Fruit fly (Drosophila melanogaster) whole organism, pupa: ENCODE results near the gene CG46523.

ENCODE experiments used
- CG10348 ChIP-seq: fragments of 200-800 bp; sonication (Bioruptor generic); IDR thresholded peaks from 2 replicates; pipeline ENCODE4 v1.3.6; 2022; ENCODE audit warnings: missing biosample characterization, missing genetic modification characterization
- CG12605 ChIP-seq: fragments of 200-800 bp; sonication (Bioruptor generic); IDR thresholded peaks from 2 replicates; pipeline ENCODE4 v1.3.6; 2022; ENCODE audit warnings: missing biosample characterization, missing genetic modification characterization
- CG13204 ChIP-seq: fragments of 200-800 bp; sonication (Bioruptor generic); optimal IDR thresholded peaks from 2 replicates; lab custom pipeline; 2018; ENCODE audit warnings: missing biosample characterization, mild to moderate bottlenecking, missing genetic modification characterization, moderate library complexity
- CG14655 ChIP-seq: fragments of 200-800 bp; sonication (Bioruptor generic); optimal IDR thresholded peaks from 3 replicates; lab custom pipeline; 2017; ENCODE audit warnings: mild to moderate bottlenecking, missing biosample characterization, missing genetic modification reagents, missing genetic modification characterization
- CG15710 ChIP-seq: fragments of 200-800 bp; sonication (Bioruptor generic); optimal IDR thresholded peaks from 2 replicates; lab custom pipeline; 2018; ENCODE audit warnings: missing biosample characterization, mild to moderate bottlenecking, missing genetic modification characterization, moderate library complexity
- CG17806 ChIP-seq: fragments of 200-800 bp; sonication (Bioruptor generic); optimal IDR thresholded peaks from 2 replicates; lab custom pipeline; 2018; ENCODE audit warnings: missing biosample characterization, mild to moderate bottlenecking, missing genetic modification characterization, moderate library complexity
- CG32121 ChIP-seq: fragments of 200-800 bp; sonication (Bioruptor generic); IDR thresholded peaks from 2 replicates; pipeline ENCODE4 v1.3.6; 2022; ENCODE audit warnings: missing biosample characterization, missing genetic modification characterization
- CG34367 ChIP-seq: fragments of 200-800 bp; sonication (Bioruptor generic); optimal IDR thresholded peaks from 2 replicates; lab custom pipeline; 2018; ENCODE audit warnings: missing biosample characterization, mild to moderate bottlenecking, missing genetic modification characterization
- CG4496 ChIP-seq: fragments of 200-800 bp; sonication (Bioruptor generic); IDR thresholded peaks from 3 replicates; pipeline ENCODE4 v1.3.6; 2022; ENCODE audit warnings: missing biosample characterization, missing genetic modification characterization
- CG8159 ChIP-seq: fragments of 200-800 bp; sonication (Bioruptor generic); optimal IDR thresholded peaks from 3 replicates; lab custom pipeline; 2018; ENCODE audit warnings: missing biosample characterization, mild to moderate bottlenecking, missing genetic modification characterization, moderate library complexity
- CG8301 ChIP-seq: fragments of 200-800 bp; sonication (Bioruptor generic); optimal IDR thresholded peaks from 2 replicates; lab custom pipeline; 2018; ENCODE audit warnings: missing biosample characterization, mild to moderate bottlenecking, missing genetic modification characterization
- CG9948 ChIP-seq: fragments of 200-800 bp; sonication (Bioruptor generic); optimal IDR thresholded peaks from 2 replicates; lab custom pipeline; 2018; ENCODE audit warnings: missing biosample characterization, mild to moderate bottlenecking, missing genetic modification characterization, moderate library complexity
- D1 ChIP-seq: fragments of 200-800 bp; sonication (Bioruptor generic); optimal IDR thresholded peaks from 2 replicates; lab custom pipeline; 2018; ENCODE audit warnings: missing biosample characterization, mild to moderate bottlenecking, missing genetic modification characterization, moderate library complexity
- EcR ChIP-seq: fragments of 200-800 bp; sonication (Bioruptor generic); optimal IDR thresholded peaks from 3 replicates; lab custom pipeline; 2019; ENCODE audit warnings: missing biosample characterization, missing genetic modification characterization, mild to moderate bottlenecking, moderate library complexity, missing genetic modification reagents
- Ets98B ChIP-seq: fragments of 200-800 bp; sonication (Bioruptor generic); IDR thresholded peaks from 2 replicates; pipeline ENCODE4 v1.3.6; 2022; ENCODE audit warnings: missing biosample characterization, missing genetic modification characterization
- Pif1A ChIP-seq: fragments of 200-800 bp; sonication (Bioruptor generic); optimal IDR thresholded peaks from 3 replicates; lab custom pipeline; 2016; ENCODE audit warnings: missing biosample characterization, missing genetic modification characterization
- Pif1B ChIP-seq: fragments of 200-800 bp; sonication (Bioruptor generic); optimal IDR thresholded peaks from 3 replicates; lab custom pipeline; 2016; ENCODE audit warnings: missing biosample characterization, missing genetic modification characterization
- Snoo ChIP-seq: fragments of 200-800 bp; sonication (Bioruptor generic); optimal IDR thresholded peaks from 3 replicates; lab custom pipeline; 2017; ENCODE audit warnings: missing biosample characterization, mild to moderate bottlenecking, missing genetic modification characterization, inconsistent platforms
- fd96Ca ChIP-seq: fragments of 200-800 bp; sonication (Bioruptor generic); IDR thresholded peaks from 3 replicates; pipeline ENCODE4 v1.3.6; 2022; ENCODE audit warnings: missing biosample characterization, missing genetic modification characterization
- gl ChIP-seq: fragments of 200-800 bp; sonication (Bioruptor generic); optimal IDR thresholded peaks from 2 replicates; lab custom pipeline; 2018; ENCODE audit warnings: missing biosample characterization, mild to moderate bottlenecking, missing genetic modification characterization
- rn ChIP-seq: fragments of 200-800 bp; sonication (Bioruptor generic); IDR thresholded peaks from 2 replicates; pipeline ENCODE4 v1.3.6; 2022; ENCODE audit warnings: missing biosample characterization, missing genetic modification characterization

Gene CG46523

DNA sequence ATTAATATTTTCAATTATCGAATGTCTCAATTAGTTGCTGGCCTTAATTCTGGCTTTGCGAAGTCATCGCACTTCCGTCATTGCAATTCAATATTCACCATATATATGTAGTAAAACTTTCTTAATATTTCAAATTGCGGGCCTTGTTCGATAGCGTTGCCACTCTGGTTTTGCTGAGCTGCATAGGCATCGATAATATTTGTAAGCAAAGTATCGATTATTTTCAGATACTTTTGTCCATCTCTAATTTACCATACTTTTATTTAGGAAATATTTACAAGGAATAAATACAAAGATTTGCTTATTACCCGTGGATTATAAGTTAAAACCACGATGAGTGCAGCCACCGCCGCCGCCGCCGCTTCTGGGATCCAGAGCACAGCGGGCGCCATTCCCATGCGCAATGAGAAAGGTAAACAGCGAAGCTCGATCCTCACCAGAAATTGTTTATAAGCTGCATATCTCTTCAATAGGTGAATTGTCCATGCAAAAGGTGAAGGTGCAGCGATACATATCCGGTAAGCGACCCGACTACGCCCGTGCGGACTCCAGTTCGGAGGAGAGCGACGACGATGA, 2.0 kb upstream of the CG46523 start, which contains the start of gene Mfap1:
Mfap1 (plus strand) TSS at position 226 of the 576 bp plus-strand sequence.
- no peak for TF ChIP-seq CG10348 (GFP tag; lab: Robert Waterston, UW)
- TF ChIP-seq CG14655 (GFP tag; lab: Kevin White, UChicago), result no peak
- no peak for TF ChIP-seq rn (GFP tag; lab: Robert Waterston, UW)
- TF ChIP-seq Snoo (tag; lab: Kevin White, UChicago), result no peak
- no peak for TF ChIP-seq CG8301 (tag; lab: Kevin White, UChicago)
- no peak for TF ChIP-seq D1 (tag; lab: Kevin White, UChicago)
- TF ChIP-seq CG32121, result no peak
- no peak for TF ChIP-seq CG8159 (tag; lab: Kevin White, UChicago)
- TF ChIP-seq CG9948, result no peak
- TF ChIP-seq EcR (GFP tag; lab: Kevin White, UChicago), result no peak

DNA sequence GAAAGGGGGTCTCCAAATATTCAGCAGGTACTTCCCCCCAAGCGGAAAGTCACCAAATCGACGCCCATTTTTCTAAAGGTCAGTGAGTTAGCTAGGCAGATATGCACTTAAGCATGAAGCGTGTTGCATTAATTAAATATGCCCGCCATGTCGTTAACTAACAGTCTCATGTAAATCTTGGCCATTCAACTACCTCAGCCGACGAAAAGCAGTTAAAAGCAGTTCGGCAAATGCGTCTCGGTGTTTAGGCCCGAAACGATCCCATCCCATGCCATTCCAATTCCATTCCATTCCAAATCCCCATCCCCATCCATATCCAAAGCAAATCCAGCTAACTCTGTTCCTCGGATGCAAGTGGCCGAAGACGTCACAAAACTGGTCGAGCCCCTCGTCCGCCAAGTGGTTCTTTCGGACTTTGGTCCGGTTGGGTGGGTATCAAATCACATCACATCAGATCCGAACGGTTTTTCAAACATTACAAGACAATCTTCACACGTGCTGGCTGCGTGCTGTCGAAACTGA, 1.1 kb upstream of the CG46523 start:
- no peak for TF ChIP-seq CG32121
- TF ChIP-seq CG4496 (GFP tag; lab: Robert Waterston, UW), result 0 out of 3 replicates have a peak, but pooled peaks have one; percentile 13
- TF ChIP-seq, all 21 proteins: peak for 1

DNA sequence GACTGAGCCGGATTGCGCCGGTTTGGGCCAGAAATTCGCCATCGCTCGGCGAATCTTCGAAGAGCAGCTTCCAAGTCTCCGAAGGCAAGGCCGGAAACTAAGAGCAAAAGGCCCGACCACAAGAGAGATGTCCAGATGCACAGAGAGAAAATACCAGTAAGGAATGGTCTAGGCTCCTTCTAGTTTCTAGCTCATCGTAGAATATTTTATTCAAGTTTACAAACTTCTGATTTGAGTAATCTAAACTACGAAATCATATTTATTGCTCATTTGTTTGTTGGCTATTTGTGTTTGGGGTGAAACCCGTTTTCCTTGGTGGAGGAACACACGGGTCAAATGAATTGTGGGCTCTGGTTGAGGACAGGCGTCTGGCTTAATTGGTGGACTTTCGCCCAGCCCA, 1.4 kb downstream of the CG46523 start:
- TF ChIP-seq Snoo (tag; lab: Kevin White, UChicago), result no peak
- peak; percentile 49 for TF ChIP-seq CG8301 (tag; lab: Kevin White, UChicago)
- TF ChIP-seq CG14655 (GFP tag; lab: Kevin White, UChicago), result peak; percentile 59
- no peak for TF ChIP-seq fd96Ca (GFP tag; lab: Robert Waterston, UW)
- TF ChIP-seq Pif1A, result no peak
- no peak for TF ChIP-seq CG9948
- TF ChIP-seq CG8159 (tag; lab: Kevin White, UChicago), result peak; percentile 14
- 0 out of 2 replicates have a peak, but pooled peaks have one; percentile 14 for TF ChIP-seq CG32121
- peak; percentile 64 for TF ChIP-seq CG4496 (GFP tag; lab: Robert Waterston, UW)
- TF ChIP-seq CG17806, result no peak
- TF ChIP-seq Pif1B (GFP tag; lab: Kevin White, UChicago), result peak; percentile 6
- no peak for TF ChIP-seq gl (tag; lab: Kevin White, UChicago)

DNA sequence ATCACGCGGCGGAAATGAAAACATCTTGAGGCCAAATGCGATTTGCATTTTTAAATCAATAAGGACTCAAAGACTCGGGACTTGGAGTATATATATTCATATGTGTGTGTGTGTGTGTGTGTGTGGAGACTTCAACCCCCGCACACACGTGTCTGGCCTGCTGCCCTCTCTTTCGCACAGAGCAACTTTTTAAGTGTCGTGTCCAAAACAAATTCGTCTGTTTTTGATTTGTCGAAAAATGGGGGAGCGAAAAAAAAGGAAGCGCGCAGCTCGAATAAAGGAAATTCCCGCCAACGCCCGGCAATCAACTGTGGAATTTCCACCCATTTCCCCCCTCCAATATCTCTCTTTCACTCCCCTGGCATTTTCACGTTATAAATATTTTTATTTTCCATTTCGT, 9.9 kb downstream of the CG46523 start:
- TF ChIP-seq CG17806, result no peak
- no peak for TF ChIP-seq CG8159 (tag; lab: Kevin White, UChicago)
- TF ChIP-seq CG4496 (GFP tag; lab: Robert Waterston, UW), result no peak

DNA sequence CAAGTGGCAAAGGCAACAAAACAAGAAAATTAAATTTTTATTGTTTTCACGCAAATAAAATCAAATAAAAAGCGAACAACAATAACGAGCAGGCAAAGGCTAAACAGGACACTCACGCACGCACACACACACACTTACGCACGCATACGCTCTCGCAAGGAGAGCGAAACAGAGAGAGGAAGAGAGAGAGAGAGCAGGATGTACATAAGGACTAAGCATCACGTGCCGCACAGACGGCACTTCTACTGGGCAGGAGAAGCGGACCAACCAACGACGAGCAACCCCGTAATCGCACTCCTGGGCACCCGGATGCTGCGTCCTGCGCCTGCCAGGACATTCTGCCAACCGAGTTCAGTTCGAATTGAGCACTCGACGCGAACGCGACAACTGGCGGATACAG, 18.0 kb downstream of the CG46523 start, which contains the start of gene Dbx:
Dbx (plus strand) TSS at position 365 of the 400 bp plus-strand sequence.
- TF ChIP-seq CG15710 (tag; lab: Kevin White, UChicago) (no peak), CG9948 (no peak), CG10348 (GFP tag; lab: Robert Waterston, UW) (no peak), CG13204 (GFP tag; lab: Kevin White, UChicago) (no peak), CG14655 (GFP tag; lab: Kevin White, UChicago) (no peak)

DNA sequence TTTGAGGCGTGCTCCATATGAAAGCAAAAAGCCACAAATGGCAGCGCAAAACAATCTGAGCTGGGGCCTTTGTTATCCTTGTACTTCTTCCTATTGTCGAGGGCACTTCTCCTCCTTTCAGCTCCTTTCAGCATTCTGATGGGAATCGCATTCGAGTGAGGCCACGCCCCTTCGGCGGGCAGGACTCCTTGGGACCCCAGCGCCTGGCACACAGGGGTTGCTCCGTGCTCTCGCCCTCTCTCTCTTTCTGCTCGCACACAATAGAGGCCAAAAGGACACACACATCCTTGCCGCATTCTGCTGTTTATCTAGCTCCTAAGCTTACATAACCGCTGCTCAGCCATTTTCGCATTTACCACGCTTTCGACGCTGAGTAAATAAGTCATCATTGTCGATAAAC, 18.9 kb downstream of the CG46523 start:
- TF ChIP-seq Ets98B (GFP tag; lab: Robert Waterston, UW) (no peak), fd96Ca (GFP tag; lab: Robert Waterston, UW) (no peak), CG17806 (no peak), CG10348 (GFP tag; lab: Robert Waterston, UW) (no peak), CG12605 (GFP tag; lab: Robert Waterston, UW) (no peak), CG34367 (tag; lab: Kevin White, UChicago) (no peak), CG4496 (GFP tag; lab: Robert Waterston, UW) (no peak), D1 (tag; lab: Kevin White, UChicago) (no peak), Pif1B (GFP tag; lab: Kevin White, UChicago) (no peak), CG32121 (no peak), Pif1A (no peak), rn (GFP tag; lab: Robert Waterston, UW) (no peak), Snoo (tag; lab: Kevin White, UChicago) (no peak), CG9948 (no peak), CG13204 (GFP tag; lab: Kevin White, UChicago) (no peak), EcR (GFP tag; lab: Kevin White, UChicago) (no peak), CG14655 (GFP tag; lab: Kevin White, UChicago) (no peak), CG15710 (tag; lab: Kevin White, UChicago) (no peak), CG8301 (tag; lab: Kevin White, UChicago) (no peak), gl (tag; lab: Kevin White, UChicago) (no peak)

DNA sequence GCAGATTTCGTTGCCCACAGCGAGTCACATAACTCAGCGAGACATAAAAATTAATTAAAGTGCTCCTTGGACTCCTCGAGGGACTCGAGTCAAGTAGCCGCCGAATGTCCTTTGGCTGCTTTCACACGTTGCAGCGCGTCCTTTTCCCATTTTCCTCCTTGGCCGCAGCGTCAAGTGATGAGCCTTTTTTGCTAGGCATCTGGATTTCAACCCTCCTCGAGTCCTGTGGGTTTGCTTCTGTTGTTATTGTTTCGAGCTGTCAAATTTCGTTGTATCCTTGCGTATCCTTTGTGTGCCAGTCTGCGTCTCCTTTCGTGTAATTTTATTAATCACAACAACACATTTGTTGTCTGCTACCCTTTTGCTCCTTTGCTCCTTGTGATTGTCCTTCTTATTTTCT, 22.3 kb downstream of the CG46523 start:
- TF ChIP-seq gl (tag; lab: Kevin White, UChicago) (no peak), CG12605 (GFP tag; lab: Robert Waterston, UW) (no peak), CG8301 (tag; lab: Kevin White, UChicago) (no peak), Pif1A (no peak), Snoo (tag; lab: Kevin White, UChicago) (no peak), Pif1B (GFP tag; lab: Kevin White, UChicago) (no peak), fd96Ca (GFP tag; lab: Robert Waterston, UW) (no peak), CG32121 (no peak), CG15710 (tag; lab: Kevin White, UChicago) (no peak), CG4496 (GFP tag; lab: Robert Waterston, UW) (no peak), CG17806 (no peak), D1 (tag; lab: Kevin White, UChicago) (no peak), EcR (GFP tag; lab: Kevin White, UChicago) (no peak), CG8159 (tag; lab: Kevin White, UChicago) (no peak), CG13204 (GFP tag; lab: Kevin White, UChicago) (no peak), CG34367 (tag; lab: Kevin White, UChicago) (no peak)
